Worm (Caenorhabditis elegans): ENCODE measurements around the gene twk-21.

The twk-21 gene

DNA sequence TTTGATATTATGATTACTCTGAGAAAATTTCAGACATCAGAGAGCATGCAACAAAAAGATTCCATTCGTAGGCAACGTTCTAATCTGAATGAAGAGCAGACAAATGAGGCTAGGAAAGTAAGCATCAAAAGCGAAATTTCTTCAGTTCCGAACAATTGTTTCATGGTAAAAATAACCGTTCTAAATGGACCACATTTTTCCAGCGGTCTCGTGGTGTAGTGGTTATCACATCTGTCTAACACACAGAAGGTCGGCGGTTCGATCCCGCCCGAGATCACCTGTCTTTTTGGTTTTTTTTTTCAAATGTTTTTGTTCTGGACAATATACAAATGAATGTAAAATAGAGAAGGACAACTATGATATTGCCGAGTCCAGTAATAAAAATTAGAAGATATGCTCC, at the start of gene twk-21:
twk-21 (plus strand) TSS at position 34 of the 400 bp plus-strand sequence.
- TF ChIP-seq hnd-1 (tag; optimal IDR thresholded peaks at IDR 0.05) (no peak), F13C5.2 (tag; optimal IDR thresholded peaks at IDR 0.05) (no peak), aly-1 (tag; optimal IDR thresholded peaks at IDR 0.05) (no peak), sea-1 (GFP tag; conservative IDR thresholded peaks at IDR 0.05) (no peak), pes-1 (GFP tag; IDR thresholded peaks at IDR 0.05) (no peak), ceh-36 (tag; optimal IDR thresholded peaks at IDR 0.05) (no peak), ama-1 (optimal IDR thresholded peaks at IDR 0.05) (no peak), tra-4 (tag; optimal IDR thresholded peaks at IDR 0.05) (no peak), B0310.2 (tag; optimal IDR thresholded peaks at IDR 0.05) (no peak), ets-7 (tag; optimal IDR thresholded peaks at IDR 0.05) (no peak), ceh-13 (GFP tag; optimal IDR thresholded peaks at IDR 0.05) (no peak), tbx-11 (GFP tag; IDR thresholded peaks at IDR 0.05) (no peak), scrt-1 (GFP tag; IDR thresholded peaks at IDR 0.05) (no peak), hmg-4 (GFP tag; optimal IDR thresholded peaks at IDR 0.05) (no peak), flt-1 (GFP tag; IDR thresholded peaks at IDR 0.05) (no peak)

DNA sequence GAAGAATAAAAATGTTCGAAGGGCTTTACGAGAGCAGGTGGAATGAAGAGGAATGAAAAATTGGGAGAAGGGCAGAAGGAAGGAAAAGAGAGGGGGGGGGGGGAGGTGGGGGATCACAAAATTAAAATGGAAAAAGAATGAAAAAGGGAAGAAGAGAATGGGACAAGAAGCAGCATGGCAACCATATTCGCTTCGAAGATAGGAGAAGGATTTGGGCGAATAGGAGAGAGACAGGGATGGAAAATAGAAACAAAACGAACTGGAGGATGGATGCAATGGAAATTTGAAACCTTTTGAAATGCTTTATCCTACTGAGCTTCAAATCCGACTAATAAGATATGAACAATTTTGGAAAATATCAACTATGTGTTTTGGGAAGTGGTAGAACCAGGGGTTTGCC, 49.0 kb upstream of the twk-21 start, which contains the start of gene W10G6.6:
W10G6.6 (minus strand) TSS at position 101 of the 400 bp plus-strand sequence.
- TF ChIP-seq ets-7 (tag; optimal IDR thresholded peaks at IDR 0.05) (no peak), flt-1 (GFP tag; IDR thresholded peaks at IDR 0.05) (no peak), pes-1 (GFP tag; IDR thresholded peaks at IDR 0.05) (no peak), B0310.2 (tag; optimal IDR thresholded peaks at IDR 0.05) (no peak), ama-1 (optimal IDR thresholded peaks at IDR 0.05) (no peak), tbx-11 (GFP tag; IDR thresholded peaks at IDR 0.05) (no peak), aly-1 (tag; optimal IDR thresholded peaks at IDR 0.05) (no peak), hnd-1 (tag; optimal IDR thresholded peaks at IDR 0.05) (no peak), F13C5.2 (tag; optimal IDR thresholded peaks at IDR 0.05) (no peak), sea-1 (GFP tag; conservative IDR thresholded peaks at IDR 0.05) (no peak), hmg-4 (GFP tag; optimal IDR thresholded peaks at IDR 0.05) (no peak), tbx-37 (GFP tag; conservative IDR thresholded peaks at IDR 0.05) (no peak), scrt-1 (GFP tag; IDR thresholded peaks at IDR 0.05) (no peak), ceh-36 (tag; optimal IDR thresholded peaks at IDR 0.05) (no peak), ceh-13 (GFP tag; optimal IDR thresholded peaks at IDR 0.05) (no peak), tra-4 (tag; optimal IDR thresholded peaks at IDR 0.05) (no peak), hmbx-1 (tag; optimal IDR thresholded peaks at IDR 0.05) (no peak)

DNA sequence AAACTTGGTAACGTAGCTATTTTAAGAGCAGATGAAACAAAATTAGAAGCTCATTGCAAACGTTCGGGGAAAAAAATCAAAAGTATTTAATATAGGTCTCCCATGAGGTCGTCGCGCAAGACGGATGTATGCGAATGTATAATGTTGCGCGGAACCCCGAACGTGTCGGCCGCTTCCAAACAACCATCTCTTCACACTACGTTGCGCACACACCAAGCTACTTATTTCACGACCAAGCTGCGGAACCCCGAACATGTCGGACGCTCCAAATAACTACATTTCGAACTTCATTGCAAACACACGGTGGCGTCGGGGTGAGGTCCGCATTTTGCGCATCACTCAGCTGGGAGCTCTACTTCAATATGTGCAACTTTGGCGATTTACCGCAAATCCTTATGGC, 41.2 kb upstream of the twk-21 start:
- no peak for TF ChIP-seq scrt-1 (GFP tag; IDR thresholded peaks at IDR 0.05)
- TF ChIP-seq aly-1 (tag; optimal IDR thresholded peaks at IDR 0.05) = no peak
- TF ChIP-seq hnd-1 (tag; optimal IDR thresholded peaks at IDR 0.05) = no peak
- TF ChIP-seq pes-1 (GFP tag; IDR thresholded peaks at IDR 0.05) = no peak

DNA sequence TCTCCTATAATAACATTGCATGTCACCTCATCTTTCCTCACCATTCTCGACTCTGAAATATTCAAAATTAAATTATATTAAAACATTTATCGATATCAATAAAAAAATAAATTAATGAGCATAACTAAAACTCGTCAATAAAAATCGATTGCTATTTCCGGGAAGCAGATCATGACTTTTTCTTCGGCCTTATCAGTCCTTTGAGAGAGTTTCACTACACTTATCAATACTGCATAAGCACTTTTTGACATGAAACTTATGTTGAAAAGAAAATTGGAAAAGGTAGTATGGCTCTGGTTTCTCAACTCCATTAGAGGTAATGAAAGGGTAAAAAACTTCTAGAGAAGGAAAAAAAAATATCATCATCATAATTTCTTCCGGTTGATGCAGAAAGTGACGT, 39.6 kb upstream of the twk-21 start:
- no peak for TF ChIP-seq hmg-4 (GFP tag; optimal IDR thresholded peaks at IDR 0.05)
- no peak for TF ChIP-seq sea-1 (GFP tag; conservative IDR thresholded peaks at IDR 0.05)
- TF ChIP-seq scrt-1 (GFP tag; IDR thresholded peaks at IDR 0.05) = no peak
- no peak for TF ChIP-seq pes-1 (GFP tag; IDR thresholded peaks at IDR 0.05)
- no peak for TF ChIP-seq ets-7 (tag; optimal IDR thresholded peaks at IDR 0.05)
- no peak for TF ChIP-seq hmbx-1 (tag; optimal IDR thresholded peaks at IDR 0.05)
- no peak for TF ChIP-seq ceh-13 (GFP tag; optimal IDR thresholded peaks at IDR 0.05)
- no peak for TF ChIP-seq hnd-1 (tag; optimal IDR thresholded peaks at IDR 0.05)
- TF ChIP-seq tbx-37 (GFP tag; conservative IDR thresholded peaks at IDR 0.05) = no peak
- no peak for TF ChIP-seq aly-1 (tag; optimal IDR thresholded peaks at IDR 0.05)
- no peak for TF ChIP-seq F13C5.2 (tag; optimal IDR thresholded peaks at IDR 0.05)
- no peak for TF ChIP-seq flt-1 (GFP tag; IDR thresholded peaks at IDR 0.05)

DNA sequence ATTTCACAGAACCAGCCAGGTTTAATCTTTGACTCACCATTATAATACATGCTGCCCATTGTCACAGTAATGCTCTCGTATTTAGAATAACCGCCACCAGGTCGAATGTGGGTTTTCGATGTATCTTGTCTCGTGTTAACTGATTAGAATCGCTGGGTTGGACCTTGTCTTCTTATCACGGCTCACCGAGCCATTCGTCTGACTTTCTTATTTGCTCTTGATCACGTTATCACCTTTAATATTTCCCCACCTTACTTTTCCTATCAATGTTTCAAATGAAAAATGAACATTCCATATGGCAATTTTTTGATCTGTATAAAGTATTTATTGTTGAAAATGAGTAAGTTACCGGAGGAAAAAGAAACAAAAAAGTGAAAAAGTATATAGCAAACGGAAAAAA, 37.7 kb upstream of the twk-21 start, which contains the start of gene sgk-1:
sgk-1 (minus strand) TSS at position 130 of the 400 bp plus-strand sequence.
- TF ChIP-seq hmg-4 (GFP tag; optimal IDR thresholded peaks at IDR 0.05) (no peak), tbx-11 (GFP tag; IDR thresholded peaks at IDR 0.05) (no peak), ceh-36 (tag; optimal IDR thresholded peaks at IDR 0.05) (no peak), aly-1 (tag; optimal IDR thresholded peaks at IDR 0.05) (no peak), scrt-1 (GFP tag; IDR thresholded peaks at IDR 0.05) (no peak), flt-1 (GFP tag; IDR thresholded peaks at IDR 0.05) (no peak), F13C5.2 (tag; optimal IDR thresholded peaks at IDR 0.05) (no peak), hmbx-1 (tag; optimal IDR thresholded peaks at IDR 0.05) (no peak), pes-1 (GFP tag; IDR thresholded peaks at IDR 0.05) (no peak)

DNA sequence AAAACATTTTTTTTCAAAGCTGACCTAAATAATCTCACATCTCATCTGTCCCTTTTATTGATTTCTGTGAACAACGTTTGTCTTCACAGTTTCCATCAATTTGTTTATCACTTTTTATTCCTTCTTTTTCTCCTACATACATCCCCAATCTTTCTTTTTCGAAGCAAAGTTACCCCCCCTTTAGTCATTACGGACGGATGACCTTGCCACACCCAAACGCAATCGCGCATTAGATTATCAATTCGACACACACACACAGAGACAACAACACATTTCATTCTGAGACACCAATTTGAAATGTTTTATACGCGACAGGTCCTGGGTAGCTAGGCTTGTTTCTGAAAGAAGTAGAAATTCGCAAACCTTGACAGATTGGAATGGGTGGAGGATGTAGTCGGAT, 36.4 kb upstream of the twk-21 start:
- TF ChIP-seq pes-1 (GFP tag; IDR thresholded peaks at IDR 0.05) (no peak), hnd-1 (tag; optimal IDR thresholded peaks at IDR 0.05) (no peak), flt-1 (GFP tag; IDR thresholded peaks at IDR 0.05) (no peak), ceh-13 (GFP tag; optimal IDR thresholded peaks at IDR 0.05) (no peak), tra-4 (tag; optimal IDR thresholded peaks at IDR 0.05) (no peak), scrt-1 (GFP tag; IDR thresholded peaks at IDR 0.05) (no peak), hmbx-1 (tag; optimal IDR thresholded peaks at IDR 0.05) (no peak), tbx-37 (GFP tag; conservative IDR thresholded peaks at IDR 0.05) (no peak), aly-1 (tag; optimal IDR thresholded peaks at IDR 0.05) (no peak), ets-7 (tag; optimal IDR thresholded peaks at IDR 0.05) (no peak), B0310.2 (tag; optimal IDR thresholded peaks at IDR 0.05) (no peak), F13C5.2 (tag; optimal IDR thresholded peaks at IDR 0.05) (no peak), hmg-4 (GFP tag; optimal IDR thresholded peaks at IDR 0.05) (no peak), sea-1 (GFP tag; conservative IDR thresholded peaks at IDR 0.05) (no peak), ceh-36 (tag; optimal IDR thresholded peaks at IDR 0.05) (no peak), ama-1 (optimal IDR thresholded peaks at IDR 0.05) (no peak), tbx-11 (GFP tag; IDR thresholded peaks at IDR 0.05) (no peak)

DNA sequence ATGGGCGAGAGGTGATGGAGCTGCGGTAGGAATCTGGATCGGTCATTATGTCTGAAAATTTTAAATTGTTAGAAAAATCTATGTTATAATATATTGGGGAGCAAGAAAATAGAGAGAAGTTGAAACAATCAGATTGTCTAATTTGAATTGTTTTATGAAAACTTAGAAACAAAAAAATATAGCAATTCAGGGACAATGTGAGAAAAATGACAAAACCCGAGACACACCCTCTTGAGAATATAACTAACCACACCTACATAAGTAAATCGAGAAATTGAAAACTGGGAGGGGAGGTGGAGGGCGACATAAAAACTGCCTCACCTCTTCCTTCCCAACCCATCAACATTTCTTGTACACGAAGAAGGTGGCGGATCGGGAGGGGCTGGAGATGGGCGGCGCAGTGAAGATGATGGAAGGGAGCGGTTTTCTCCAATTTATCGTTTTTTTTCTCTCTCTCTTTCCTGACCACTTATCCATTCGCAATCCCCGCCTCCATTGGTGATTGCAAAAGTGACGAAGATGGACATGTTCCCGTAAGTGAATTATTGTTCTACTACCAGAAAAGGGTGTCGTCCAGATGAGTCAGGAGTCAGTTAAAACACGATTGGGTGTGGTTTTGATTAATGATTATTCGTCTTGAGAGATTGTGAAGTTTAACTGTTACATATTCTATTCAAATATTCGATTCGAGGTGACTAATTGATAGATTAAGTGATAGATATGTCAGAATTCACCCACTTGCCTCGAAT, 33.9 kb upstream of the twk-21 start, which contains the start of gene mua-6:
mua-6 (minus strand) TSS at position 51 of the 749 bp plus-strand sequence.
- TF ChIP-seq ceh-13 (GFP tag; optimal IDR thresholded peaks at IDR 0.05) (no peak), aly-1 (tag; optimal IDR thresholded peaks at IDR 0.05) (no peak), ceh-36 (tag; optimal IDR thresholded peaks at IDR 0.05) (no peak), tbx-11 (GFP tag; IDR thresholded peaks at IDR 0.05) (no peak), hnd-1 (tag; optimal IDR thresholded peaks at IDR 0.05) (no peak), ets-7 (tag; optimal IDR thresholded peaks at IDR 0.05) (no peak), flt-1 (GFP tag; IDR thresholded peaks at IDR 0.05) (no peak), sea-1 (GFP tag; conservative IDR thresholded peaks at IDR 0.05) (no peak), tbx-37 (GFP tag; conservative IDR thresholded peaks at IDR 0.05) (no peak), B0310.2 (tag; optimal IDR thresholded peaks at IDR 0.05) (no peak), ama-1 (optimal IDR thresholded peaks at IDR 0.05) (no peak), hmg-4 (GFP tag; optimal IDR thresholded peaks at IDR 0.05) (no peak), scrt-1 (GFP tag; IDR thresholded peaks at IDR 0.05) (no peak), hmbx-1 (tag; optimal IDR thresholded peaks at IDR 0.05) (no peak)
